Fruit fly (Drosophila melanogaster): Measurements from ENCODE around the gene Pcyt2.

DNA sequence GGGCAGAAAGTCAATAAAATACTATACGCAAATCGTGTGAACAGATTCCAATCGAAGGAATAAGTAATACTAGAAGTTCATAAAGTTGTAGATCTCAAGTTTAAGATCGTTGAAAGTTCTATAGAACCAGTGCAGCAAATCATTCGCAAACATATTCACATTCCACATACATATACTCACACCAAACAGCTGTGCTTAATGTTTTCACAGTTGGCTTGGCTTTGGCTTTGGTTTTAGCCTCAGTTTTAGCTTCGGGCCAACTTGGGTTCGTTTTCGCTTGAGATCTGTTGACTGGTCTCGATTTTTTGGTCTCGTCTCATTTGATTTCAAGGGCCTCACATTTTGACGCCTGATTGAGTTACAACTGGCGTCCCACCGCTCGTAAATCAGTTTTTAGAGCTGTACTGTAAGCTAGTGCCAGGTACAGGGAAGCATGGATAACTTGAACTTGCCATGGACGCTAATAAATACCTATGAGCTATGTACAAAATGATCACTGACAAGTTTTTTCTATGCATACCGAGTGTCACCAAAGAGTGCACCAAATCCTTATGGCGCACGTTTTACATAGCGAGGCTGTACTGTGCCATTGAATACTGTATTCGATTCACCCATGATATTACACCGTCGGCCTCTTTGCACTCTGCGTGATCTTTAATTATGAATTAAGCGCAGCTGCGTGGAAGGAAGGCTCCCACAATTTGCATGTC is 34.0 kb downstream of the Pcyt2 start:
- TF ChIP-seq h (optimal IDR thresholded peaks at IDR 0.05) (no peak), psq (optimal IDR thresholded peaks at IDR 0.05) (no peak), Sin3A (optimal IDR thresholded peaks at IDR 0.05) (no peak)

All from Kc167 (cell line).